Fruit fly (Drosophila melanogaster) whole organism, prepupa: Measurements from ENCODE around the gene RpL35A.
A peak's percentile ranks its signal among the peaks of the same experiment; 100 is the strongest.

Experiments used
- Blimp-1 ChIP-seq: fragments of 200-800 bp; sonication (Bioruptor generic); optimal IDR thresholded peaks from 3 replicates; lab custom pipeline; 2017; ENCODE audit warnings: missing biosample characterization, missing genetic modification characterization, mild to moderate bottlenecking, moderate library complexity, missing genetic modification reagents
- CG10631 ChIP-seq: fragments of 200-800 bp; sonication (Bioruptor generic); optimal IDR thresholded peaks from 2 replicates; lab custom pipeline; 2016; ENCODE audit warnings: missing biosample characterization, missing genetic modification characterization
- CG11294 ChIP-seq: fragments of 200-800 bp; sonication (Bioruptor generic); IDR thresholded peaks from 2 replicates; pipeline ENCODE4 v1.3.6; 2022; ENCODE audit warnings: missing biosample characterization, missing genetic modification characterization
- CG11762 ChIP-seq: fragments of 200-800 bp; sonication (Bioruptor generic); optimal IDR thresholded peaks from 3 replicates; lab custom pipeline; 2016; ENCODE audit warnings: missing biosample characterization, missing genetic modification characterization; ENCODE audit not compliant: insufficient read depth
- CG11902 ChIP-seq: fragments of 200-800 bp; sonication (Bioruptor generic); optimal IDR thresholded peaks from 3 replicates; lab custom pipeline; 2016; ENCODE audit warnings: missing biosample characterization, missing genetic modification characterization
- CG15336 ChIP-seq: fragments of 200-800 bp; sonication (Bioruptor generic); IDR thresholded peaks from 2 replicates; pipeline ENCODE4 v1.3.6; 2022; ENCODE audit warnings: missing biosample characterization, missing genetic modification characterization
- CG1621 ChIP-seq: fragments of 200-800 bp; sonication (Bioruptor generic); optimal IDR thresholded peaks from 3 replicates; lab custom pipeline; 2018; ENCODE audit warnings: missing biosample characterization, mild to moderate bottlenecking, missing genetic modification characterization
- CG3032 ChIP-seq: fragments of 200-800 bp; optimal IDR thresholded peaks from 2 replicates; lab custom pipeline; 2019; ENCODE audit warnings: missing biosample characterization, mild to moderate bottlenecking, missing genetic modification characterization, moderate library complexity
- CG31627 ChIP-seq: fragments of 200-800 bp; sonication (Bioruptor generic); optimal IDR thresholded peaks from 3 replicates; lab custom pipeline; 2016; ENCODE audit warnings: missing biosample characterization, missing genetic modification characterization
- CG34406 ChIP-seq: fragments of 200-800 bp; sonication (Bioruptor generic); optimal IDR thresholded peaks from 3 replicates; lab custom pipeline; 2016; ENCODE audit warnings: missing biosample characterization, missing genetic modification characterization
- CG3919 ChIP-seq: fragments of 200-800 bp; sonication (Bioruptor generic); optimal IDR thresholded peaks from 3 replicates; lab custom pipeline; 2016; ENCODE audit warnings: missing biosample characterization, missing genetic modification characterization
- CG4318 ChIP-seq: fragments of 200-800 bp; sonication (Bioruptor generic); optimal IDR thresholded peaks from 3 replicates; lab custom pipeline; 2017; ENCODE audit warnings: missing biosample characterization, mild to moderate bottlenecking, missing genetic modification characterization
- CG6276 ChIP-seq: fragments of 200-800 bp; sonication (Bioruptor generic); optimal IDR thresholded peaks from 2 replicates; lab custom pipeline; 2017; ENCODE audit warnings: missing biosample characterization, mild to moderate bottlenecking, missing genetic modification characterization
- CG6792 ChIP-seq: fragments of 200-800 bp; sonication (Bioruptor generic); optimal IDR thresholded peaks from 3 replicates; lab custom pipeline; 2016; ENCODE audit warnings: missing biosample characterization, missing genetic modification characterization
- CG6854 ChIP-seq: fragments of 200-800 bp; sonication (Bioruptor generic); optimal IDR thresholded peaks from 2 replicates; lab custom pipeline; 2017; ENCODE audit warnings: missing biosample characterization, mild to moderate bottlenecking, missing genetic modification characterization
- CG8319 ChIP-seq: fragments of 200-800 bp; sonication (Bioruptor generic); optimal IDR thresholded peaks from 3 replicates; lab custom pipeline; 2016; ENCODE audit warnings: missing biosample characterization, missing genetic modification characterization
- CG8632 ChIP-seq: fragments of 200-800 bp; sonication (Bioruptor generic); optimal IDR thresholded peaks from 3 replicates; lab custom pipeline; 2016; ENCODE audit warnings: missing biosample characterization, missing genetic modification characterization
- CG9139 ChIP-seq: fragments of 200-800 bp; sonication (Bioruptor generic); optimal IDR thresholded peaks from 3 replicates; lab custom pipeline; 2017; ENCODE audit warnings: missing biosample characterization, mild to moderate bottlenecking, missing genetic modification characterization
- Eip75B ChIP-seq: fragments of 200-800 bp; sonication (Bioruptor generic); optimal IDR thresholded peaks from 3 replicates; lab custom pipeline; 2016; ENCODE audit warnings: missing biosample characterization, missing genetic modification characterization
- Eip78C ChIP-seq: fragments of 200-800 bp; sonication (Bioruptor generic); peaks from one replicate; lab custom pipeline; 2016; ENCODE audit warnings: missing biosample characterization, missing genetic modification characterization
- Eip93F ChIP-seq: fragments of 200-800 bp; sonication (Bioruptor generic); optimal IDR thresholded peaks from 2 replicates; lab custom pipeline; 2016; ENCODE audit warnings: missing biosample characterization, mild to moderate bottlenecking, missing genetic modification characterization
- Ets96B ChIP-seq: fragments of 200-800 bp; optimal IDR thresholded peaks from 2 replicates; lab custom pipeline; 2019; ENCODE audit warnings: missing biosample characterization, mild to moderate bottlenecking, missing genetic modification characterization, moderate library complexity
- Gug ChIP-seq: fragments of 200-800 bp; sonication (Bioruptor generic); IDR thresholded peaks from 2 replicates; pipeline ENCODE4 v1.3.6; 2022; ENCODE audit warnings: missing biosample characterization, missing genetic modification characterization
- Hr38 ChIP-seq: sonication (Bioruptor generic); optimal IDR thresholded peaks from 2 replicates; lab custom pipeline; 2016; ENCODE audit warnings: missing biosample characterization, missing genetic modification characterization
- Hr39 ChIP-seq: fragments of 200-800 bp; sonication (Bioruptor generic); optimal IDR thresholded peaks from 2 replicates; lab custom pipeline; 2016; ENCODE audit warnings: missing biosample characterization, missing genetic modification characterization
- Hr4 ChIP-seq: fragments of 200-800 bp; sonication (Bioruptor generic); optimal IDR thresholded peaks from 3 replicates; lab custom pipeline; 2016; ENCODE audit warnings: missing biosample characterization, missing genetic modification characterization
- Lpt ChIP-seq: fragments of 200-800 bp; sonication (Bioruptor generic); optimal IDR thresholded peaks from 3 replicates; lab custom pipeline; 2016; ENCODE audit warnings: missing biosample characterization, missing genetic modification characterization
- OdsH ChIP-seq: fragments of 200-800 bp; sonication (Bioruptor generic); optimal IDR thresholded peaks from 3 replicates; lab custom pipeline; 2016; ENCODE audit warnings: missing biosample characterization, missing genetic modification characterization
- Smox ChIP-seq: fragments of 200-800 bp; sonication (Bioruptor generic); optimal IDR thresholded peaks from 3 replicates; lab custom pipeline; 2016; ENCODE audit warnings: missing biosample characterization, missing genetic modification characterization
- Sox15 ChIP-seq: fragments of 200-800 bp; sonication (Bioruptor generic); optimal IDR thresholded peaks from 3 replicates; lab custom pipeline; 2016; ENCODE audit warnings: missing biosample characterization, missing genetic modification characterization
- cyc ChIP-seq: fragments of 200-800 bp; sonication (Bioruptor generic); optimal IDR thresholded peaks from 3 replicates; lab custom pipeline; 2016; ENCODE audit warnings: missing biosample characterization, missing genetic modification characterization
- dsx ChIP-seq: fragments of 200-800 bp; optimal IDR thresholded peaks from 3 replicates; lab custom pipeline; 2019; ENCODE audit warnings: missing biosample characterization, mild to moderate bottlenecking, missing genetic modification characterization, moderate library complexity; ENCODE audit not compliant: poor library complexity, severe bottlenecking
- eg ChIP-seq: fragments of 200-800 bp; sonication (Bioruptor generic); IDR thresholded peaks from 3 replicates; pipeline ENCODE4 v1.3.6; 2022; ENCODE audit warnings: missing biosample characterization, missing genetic modification characterization
- esn ChIP-seq: fragments of 200-800 bp; sonication (Bioruptor generic); optimal IDR thresholded peaks from 2 replicates; lab custom pipeline; 2016; ENCODE audit warnings: missing biosample characterization, mild to moderate bottlenecking, missing genetic modification characterization, moderate library complexity
- fd59A ChIP-seq: fragments of 200-800 bp; sonication (Bioruptor generic); optimal IDR thresholded peaks from 2 replicates; lab custom pipeline; 2017; ENCODE audit warnings: missing biosample characterization, mild to moderate bottlenecking, missing genetic modification characterization, missing genetic modification reagents
- lz ChIP-seq: fragments of 200-800 bp; sonication (Bioruptor generic); optimal IDR thresholded peaks from 3 replicates; lab custom pipeline; 2016; ENCODE audit warnings: missing biosample characterization, missing genetic modification characterization
- net ChIP-seq: fragments of 200-800 bp; sonication (Bioruptor generic); optimal IDR thresholded peaks from 3 replicates; lab custom pipeline; 2016; ENCODE audit warnings: missing biosample characterization, missing genetic modification characterization
- pdm3 ChIP-seq: fragments of 200-800 bp; sonication (Bioruptor generic); optimal IDR thresholded peaks from 3 replicates; lab custom pipeline; 2016; ENCODE audit warnings: missing biosample characterization, missing genetic modification characterization
- salr ChIP-seq, 2 experiments: fragments of 200-800 bp; sonication (Bioruptor generic); optimal IDR thresholded peaks; 3 replicates each; lab custom pipeline; 2016 to 2018; ENCODE audit warnings: missing biosample characterization in 2 of 2, missing genetic modification characterization in 2 of 2, mild to moderate bottlenecking in 1 of 2
- spab ChIP-seq: fragments of 200-800 bp; sonication (Bioruptor generic); optimal IDR thresholded peaks from 2 replicates; lab custom pipeline; 2017; ENCODE audit warnings: missing biosample characterization, mild to moderate bottlenecking, missing genetic modification characterization, missing genetic modification reagents
- ss ChIP-seq, 2 experiments: fragments of 200-800 bp; sonication (Bioruptor generic); optimal IDR thresholded peaks; 2 replicates in 1 of 2; 3 replicates in 1 of 2; lab custom pipeline; 2017 to 2018; ENCODE audit warnings: mild to moderate bottlenecking in 2 of 2, missing biosample characterization in 2 of 2, missing genetic modification characterization in 2 of 2, moderate library complexity in 1 of 2
- svp ChIP-seq: fragments of 200-800 bp; sonication (Bioruptor generic); peaks from one replicate; lab custom pipeline; 2016; ENCODE audit warnings: missing biosample characterization, missing genetic modification characterization
- vri ChIP-seq: fragments of 200-800 bp; sonication (Bioruptor generic); optimal IDR thresholded peaks from 3 replicates; lab custom pipeline; 2016; ENCODE audit warnings: missing biosample characterization, mild to moderate bottlenecking, missing genetic modification characterization

The RpL35A gene

DNA sequence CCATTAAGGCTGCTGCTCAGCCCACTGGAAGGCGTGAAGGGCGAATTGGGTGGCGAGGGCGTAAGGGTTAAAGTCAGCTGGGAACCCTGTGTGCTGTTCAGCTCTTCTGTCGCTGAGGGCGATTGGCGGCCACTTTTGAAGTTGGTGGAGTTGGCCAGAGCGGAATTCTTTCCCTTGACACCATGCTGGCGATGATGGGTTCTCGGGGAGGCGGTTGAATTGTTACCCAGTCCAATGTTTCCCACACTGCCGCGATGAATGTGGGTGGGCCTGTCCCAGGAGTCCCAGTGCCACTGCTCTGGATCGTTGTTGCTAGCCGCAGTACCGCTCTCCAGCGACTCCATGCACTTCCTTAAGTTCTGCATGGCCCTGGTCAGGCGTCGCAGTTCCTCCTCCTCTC lies 15.9 kb upstream of the RpL35A start:
- TF ChIP-seq salr (GFP tag; optimal IDR thresholded peaks at IDR 0.05; lab: Kevin White, UChicago), result no peak
- no peak for TF ChIP-seq eg
- no peak for TF ChIP-seq CG6792 (GFP tag; lab: Kevin White, UChicago)
- no peak for TF ChIP-seq CG8632
- TF ChIP-seq Eip75B (GFP tag; lab: Kevin White, UChicago), result no peak
- no peak for TF ChIP-seq cyc (GFP tag; lab: Kevin White, UChicago)
- no peak for TF ChIP-seq Blimp-1 (GFP tag; lab: Kevin White, UChicago)
- no peak for TF ChIP-seq vri (GFP tag; lab: Kevin White, UChicago)
- TF ChIP-seq Eip93F (GFP tag; lab: Kevin White, UChicago), result no peak
- TF ChIP-seq OdsH (GFP tag; lab: Kevin White, UChicago), result no peak
- no peak for TF ChIP-seq CG6276
- no peak for TF ChIP-seq CG10631 (GFP tag; lab: Kevin White, UChicago)
- no peak for TF ChIP-seq ss (GFP tag; optimal IDR thresholded peaks at IDR 0.05; lab: Kevin White, UChicago)
- no peak for TF ChIP-seq pdm3 (GFP tag; lab: Kevin White, UChicago)
- no peak for TF ChIP-seq CG34406 (GFP tag; lab: Kevin White, UChicago)

DNA sequence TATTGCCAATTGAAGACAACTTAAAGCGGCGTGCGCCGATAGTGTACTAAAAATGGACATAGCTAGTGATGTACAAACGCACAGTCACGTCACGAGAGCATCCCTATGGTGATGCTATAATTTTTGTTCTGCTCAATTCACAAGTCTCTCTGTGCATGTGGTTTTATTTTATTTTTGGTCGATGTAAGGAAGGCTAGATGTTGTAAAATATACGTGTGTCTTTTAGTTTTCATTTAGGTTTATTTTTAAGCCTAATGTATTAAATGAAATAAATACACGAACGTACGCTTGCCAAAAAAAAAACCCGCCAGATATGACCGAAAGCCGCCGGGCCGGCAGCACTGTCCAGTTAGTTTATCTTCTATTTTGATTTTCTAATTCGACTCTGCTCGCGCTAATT lies 7.7 kb upstream of the RpL35A start, which contains the start of the genes CG45100, HDAC3 and Hcs:
TSS of gene CG45100 (minus strand) at position 50 of the 400 bp plus-strand sequence.
TSS of gene HDAC3 (minus strand) at position 50 of the 400 bp plus-strand sequence.
TSS of gene Hcs (plus strand) at position 349 of the 400 bp plus-strand sequence.
- TF ChIP-seq CG11902 (GFP tag; lab: Kevin White, UChicago) (peak; percentile 20), eg (0 out of 3 replicates have a peak, but pooled peaks have one; percentile 10), CG3919 (GFP tag; lab: Kevin White, UChicago) (no peak), CG4318 (GFP tag; lab: Kevin White, UChicago) (no peak), dsx (GFP tag; lab: Kevin White, UChicago) (no peak), CG6854 (GFP tag; lab: Kevin White, UChicago) (no peak), Eip75B (GFP tag; lab: Kevin White, UChicago) (no peak), CG9139 (GFP tag; lab: Kevin White, UChicago) (no peak), Ets96B (tag; lab: Kevin White, UChicago) (no peak), CG15336 (GFP tag; lab: Robert Waterston, UW) (0 out of 2 replicates have a peak, but pooled peaks have one; percentile 24), Hr39 (GFP tag; lab: Kevin White, UChicago) (no peak), vri (GFP tag; lab: Kevin White, UChicago) (no peak), CG6276 (no peak), lz (GFP tag; lab: Kevin White, UChicago) (peak; percentile 55), CG31627 (GFP tag; lab: Kevin White, UChicago) (peak; percentile 55), net (GFP tag; lab: Kevin White, UChicago) (no peak), Sox15 (GFP tag; lab: Kevin White, UChicago) (no peak), CG11294 (GFP tag; lab: Robert Waterston, UW) (no peak), pdm3 (GFP tag; lab: Kevin White, UChicago) (no peak), spab (GFP tag; lab: Kevin White, UChicago) (no peak), esn (GFP tag; lab: Kevin White, UChicago) (peak; percentile 61)

DNA sequence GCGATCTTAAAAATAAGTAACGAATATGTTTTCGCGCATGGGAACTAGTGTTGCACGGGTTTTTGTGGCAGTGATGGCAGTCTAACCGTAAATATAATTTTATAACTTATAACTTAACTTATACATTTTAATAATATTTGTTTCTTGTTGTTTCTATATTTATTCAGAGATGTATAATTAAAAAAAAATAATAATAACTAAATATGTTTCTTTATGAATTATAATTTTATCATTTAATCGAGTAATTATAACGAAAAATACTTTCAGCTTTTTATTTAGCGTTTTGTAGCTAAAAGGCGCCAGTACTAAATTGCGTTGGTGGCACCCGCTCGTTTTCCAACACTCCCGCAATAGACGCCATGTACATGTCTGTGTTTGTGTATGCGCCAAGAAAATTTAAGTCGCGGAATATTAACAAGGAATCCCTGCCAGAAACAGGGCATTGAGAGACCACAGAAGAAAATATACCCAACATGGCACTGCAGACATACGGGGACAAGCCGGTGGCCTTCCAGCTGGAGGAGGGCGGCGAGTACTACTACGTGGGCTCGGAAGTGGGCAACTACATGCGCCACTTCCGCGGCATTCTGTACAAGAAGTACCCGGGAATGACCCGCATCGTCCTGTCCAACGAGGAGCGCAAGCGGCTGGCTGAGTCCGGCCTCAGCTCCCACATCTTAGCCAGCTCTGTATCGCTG lies 3.8 kb upstream of the RpL35A start, which contains the start of the genes mRpL44 and Snr1:
TSS of gene mRpL44 (minus strand) at position 51 of the 698 bp plus-strand sequence.
TSS of gene Snr1 (plus strand) at position 341 of the 698 bp plus-strand sequence.
- TF ChIP-seq Eip75B (GFP tag; lab: Kevin White, UChicago), result no peak
- no peak for TF ChIP-seq Eip78C (GFP tag; lab: Kevin White, UChicago)
- no peak for TF ChIP-seq CG6276
- peak; percentile 48 for TF ChIP-seq esn (GFP tag; lab: Kevin White, UChicago)
- TF ChIP-seq lz (GFP tag; lab: Kevin White, UChicago), result peak; percentile 3
- TF ChIP-seq Lpt (GFP tag; lab: Kevin White, UChicago), result no peak
- no peak for TF ChIP-seq Sox15 (GFP tag; lab: Kevin White, UChicago)
- no peak for TF ChIP-seq Gug (GFP tag; lab: Robert Waterston, UW)
- TF ChIP-seq CG31627 (GFP tag; lab: Kevin White, UChicago), result no peak
- no peak for TF ChIP-seq CG8632
- no peak for TF ChIP-seq CG11762
- TF ChIP-seq Hr4 (GFP tag; lab: Kevin White, UChicago), result no peak
- no peak for TF ChIP-seq Hr38 (GFP tag; lab: Kevin White, UChicago)
- TF ChIP-seq CG11294 (GFP tag; lab: Robert Waterston, UW), result no peak
- TF ChIP-seq CG3919 (GFP tag; lab: Kevin White, UChicago), result no peak
- TF ChIP-seq CG3032 (tag; lab: Kevin White, UChicago), result peak; percentile 50
- TF ChIP-seq CG8319 (GFP tag; lab: Kevin White, UChicago), result no peak
- TF ChIP-seq CG6792 (GFP tag; lab: Kevin White, UChicago), result no peak
- no peak for TF ChIP-seq Eip93F (GFP tag; lab: Kevin White, UChicago)
- peak; percentile 29 for TF ChIP-seq CG6854 (GFP tag; lab: Kevin White, UChicago)
- no peak for TF ChIP-seq fd59A (GFP tag; lab: Kevin White, UChicago)
- no peak for TF ChIP-seq OdsH (GFP tag; lab: Kevin White, UChicago)
- TF ChIP-seq CG9139 (GFP tag; lab: Kevin White, UChicago), result no peak
- TF ChIP-seq CG1621 (tag; lab: Kevin White, UChicago), result no peak
- peak; percentile 7 for TF ChIP-seq CG11902 (GFP tag; lab: Kevin White, UChicago)
- no peak for TF ChIP-seq svp (GFP tag; lab: Kevin White, UChicago)
- TF ChIP-seq net (GFP tag; lab: Kevin White, UChicago), result no peak
- TF ChIP-seq Smox (GFP tag; lab: Kevin White, UChicago), result no peak
- no peak for TF ChIP-seq salr (GFP tag; optimal IDR thresholded peaks at IDR 0.05; lab: Kevin White, UChicago)
